Worm (Caenorhabditis elegans) whole organism, L2 larva: ENCODE results near the gene phat-6.

Experiments
- ama-1 ChIP-seq: fragments of 150-350 bp; optimal IDR thresholded peaks from 2 replicates; lab custom pipeline; 2018; ENCODE audit warnings: inconsistent platforms
- dmd-4 ChIP-seq: sonication (generic microtip); optimal IDR thresholded peaks from 2 replicates; lab custom pipeline; 2017; ENCODE audit warnings: missing biosample characterization, missing genetic modification characterization
- elt-3 ChIP-seq: sonication (generic microtip); optimal IDR thresholded peaks from 2 replicates; lab custom pipeline; 2017; ENCODE audit warnings: missing biosample characterization, missing genetic modification characterization
- fos-1 ChIP-seq: fragments of 150-350 bp; optimal IDR thresholded peaks from 2 replicates; lab custom pipeline; 2014; ENCODE audit warnings: missing biosample characterization, missing genetic modification characterization
- gmeb-1 ChIP-seq: fragments of 150-350 bp; optimal IDR thresholded peaks from 2 replicates; lab custom pipeline; 2014; ENCODE audit warnings: missing biosample characterization, missing genetic modification characterization
- lin-13 ChIP-seq: fragments of 150-350 bp; optimal IDR thresholded peaks from 2 replicates; lab custom pipeline; 2014; ENCODE audit warnings: missing biosample characterization, missing genetic modification reagents, missing genetic modification characterization
- nhr-237 ChIP-seq: fragments of 150-350 bp; optimal IDR thresholded peaks from 2 replicates; lab custom pipeline; 2014; ENCODE audit warnings: missing biosample characterization, missing genetic modification characterization
- nhr-77 ChIP-seq: fragments of 150-350 bp; optimal IDR thresholded peaks from 2 replicates; lab custom pipeline; 2014; ENCODE audit warnings: missing biosample characterization, missing genetic modification characterization
- snpc-4 ChIP-seq: fragments of 150-350 bp; optimal IDR thresholded peaks from 2 replicates; lab custom pipeline; 2014; ENCODE audit warnings: missing biosample characterization, missing genetic modification characterization
- unc-39 ChIP-seq: fragments of 150-350 bp; optimal IDR thresholded peaks from 2 replicates; lab custom pipeline; 2014; ENCODE audit warnings: missing biosample characterization, missing genetic modification characterization
- zag-1 ChIP-seq: fragments of 150-350 bp; optimal IDR thresholded peaks from 2 replicates; lab custom pipeline; 2014; ENCODE audit warnings: missing biosample characterization, missing genetic modification characterization
- ztf-11 ChIP-seq: sonication (generic microtip); optimal IDR thresholded peaks from 2 replicates; lab custom pipeline; 2017; ENCODE audit warnings: missing biosample characterization, missing genetic modification characterization

- TF ChIP-seq fos-1 (no peak), nhr-237 (no peak), nhr-77 (no peak), dmd-4 (tag; lab: Kevin White, UChicago) (no peak), elt-3 (tag; lab: Kevin White, UChicago) (no peak), unc-39 (tag; lab: Kevin White, UChicago) (no peak), gmeb-1 (peak; percentile 31), ztf-11 (no peak), ama-1 (lab: Kevin White, UChicago) (no peak), zag-1 (tag; lab: Kevin White, UChicago) (no peak), lin-13 (GFP tag; lab: Kevin White, UChicago) (no peak), snpc-4 (no peak)
Measured at ce11 chrX:15158699-15159312, 35.4 kb downstream of the phat-6 start, which contains the start of gene C11G10.1.
